Fruit fly (Drosophila melanogaster): ENCODE results near the gene Dd.

DNA sequence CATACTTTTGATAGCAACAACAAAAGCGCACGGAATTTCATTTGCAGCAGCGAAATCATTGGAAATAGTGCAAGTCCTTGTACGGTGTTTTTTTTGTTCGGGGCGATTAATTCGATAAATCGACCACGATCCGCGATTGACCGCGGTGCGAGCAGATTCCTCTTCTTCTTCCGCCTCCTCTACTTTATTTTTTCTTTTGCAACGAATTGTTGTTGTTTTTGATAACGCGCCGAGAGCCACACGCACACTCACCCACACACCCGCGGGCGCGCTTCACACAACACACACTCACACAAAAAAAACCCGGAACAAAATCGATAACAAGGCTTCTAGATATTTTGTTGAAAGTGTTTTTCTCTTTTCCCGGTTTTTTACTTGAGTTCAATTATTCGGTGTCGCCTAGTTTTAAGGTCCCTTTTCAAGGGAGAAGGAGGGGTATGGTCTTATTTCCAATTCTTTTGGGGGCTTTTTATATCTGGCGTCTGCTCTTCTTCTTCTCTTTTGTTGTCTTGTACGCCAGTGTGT, 576 bp downstream of the Dd start:
- TF ChIP-seq CG8319 (GFP tag; optimal IDR thresholded peaks at IDR 0.05) (no peak), net (GFP tag; optimal IDR thresholded peaks at IDR 0.05) (no peak), topi (GFP tag; optimal IDR thresholded peaks at IDR 0.05) (no peak), lz (GFP tag; optimal IDR thresholded peaks at IDR 0.05) (no peak), salr (GFP tag; optimal IDR thresholded peaks at IDR 0.05) (no peak), CG16779 (tag; optimal IDR thresholded peaks at IDR 0.05) (no peak), eg (GFP tag; IDR thresholded peaks at IDR 0.05) (no peak), svp (GFP tag) (peak; percentile 63)
